Worm (Caenorhabditis elegans) whole organism, L3 larva: ENCODE measurements around the gene math-24.

ENCODE experiments used
- elt-1 ChIP-seq: fragments of 150-350 bp; optimal IDR thresholded peaks from 2 replicates; lab custom pipeline; 2014; ENCODE audit warnings: missing biosample characterization, missing genetic modification characterization
- jun-1 ChIP-seq: fragments of 150-350 bp; optimal IDR thresholded peaks from 2 replicates; lab custom pipeline; 2014; ENCODE audit warnings: missing biosample characterization, missing genetic modification reagents, missing genetic modification characterization
- pqm-1 ChIP-seq: fragments of 150-350 bp; optimal IDR thresholded peaks from 2 replicates; lab custom pipeline; 2017; ENCODE audit warnings: missing biosample characterization, missing genetic modification characterization, inconsistent platforms
- zag-1 ChIP-seq: fragments of 150-350 bp; optimal IDR thresholded peaks from 2 replicates; lab custom pipeline; 2014; ENCODE audit warnings: missing biosample characterization, missing genetic modification characterization

ce11 chrII:1905104-1905503, 5.1 kb downstream of the math-24 start, which contains the start of gene math-22:
- TF ChIP-seq jun-1 (no peak), elt-1 (no peak), zag-1 (tag; lab: Kevin White, UChicago) (no peak), pqm-1 (peak; percentile 16)
